Fruit fly (Drosophila melanogaster): ENCODE results near the gene Ddr.

DNA sequence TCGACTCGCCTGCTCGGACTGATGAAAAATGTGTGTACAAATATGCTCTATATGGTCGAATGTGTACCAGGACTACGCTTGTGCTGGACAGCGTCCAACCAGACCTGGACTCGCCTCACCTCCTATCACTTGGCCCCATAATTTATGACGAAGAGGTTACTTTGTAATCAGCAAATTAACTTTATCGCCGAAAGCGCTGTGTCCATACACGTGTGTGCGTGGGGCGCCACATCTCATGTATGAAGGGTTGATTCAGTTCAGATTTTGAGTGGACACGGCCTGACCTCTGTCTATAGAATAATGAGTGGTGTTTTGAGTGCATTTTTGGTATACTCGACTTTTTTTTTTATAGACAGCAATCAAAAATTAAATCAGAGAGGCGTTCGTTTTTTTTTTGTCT, 107.1 kb downstream of the Ddr start:
- no peak for TF ChIP-seq EcR (GFP tag; optimal IDR thresholded peaks at IDR 0.05)
- TF ChIP-seq CG32121 (GFP tag; IDR thresholded peaks at IDR 0.05): no peak
- no peak for TF ChIP-seq Snoo (tag; optimal IDR thresholded peaks at IDR 0.05)
- no peak for TF ChIP-seq Pif1A (GFP tag; optimal IDR thresholded peaks at IDR 0.05)
- TF ChIP-seq CG34367 (tag; optimal IDR thresholded peaks at IDR 0.05): no peak
- TF ChIP-seq gl (tag; optimal IDR thresholded peaks at IDR 0.05): no peak
- TF ChIP-seq Pif1B (GFP tag; optimal IDR thresholded peaks at IDR 0.05): no peak
- no peak for TF ChIP-seq CG10348 (GFP tag; IDR thresholded peaks at IDR 0.05)
- TF ChIP-seq CG15710 (tag; optimal IDR thresholded peaks at IDR 0.05): no peak
- TF ChIP-seq fd96Ca (GFP tag; IDR thresholded peaks at IDR 0.05): no peak
- no peak for TF ChIP-seq CG14655 (GFP tag; optimal IDR thresholded peaks at IDR 0.05)
- TF ChIP-seq rn (GFP tag; IDR thresholded peaks at IDR 0.05): no peak
- TF ChIP-seq CG4496 (GFP tag; IDR thresholded peaks at IDR 0.05): no peak
- TF ChIP-seq CG12605 (GFP tag; IDR thresholded peaks at IDR 0.05): no peak

Data from whole organism, pupa.